Worm (Caenorhabditis elegans): ENCODE measurements around the gene hpo-36.

The hpo-36 gene

DNA sequence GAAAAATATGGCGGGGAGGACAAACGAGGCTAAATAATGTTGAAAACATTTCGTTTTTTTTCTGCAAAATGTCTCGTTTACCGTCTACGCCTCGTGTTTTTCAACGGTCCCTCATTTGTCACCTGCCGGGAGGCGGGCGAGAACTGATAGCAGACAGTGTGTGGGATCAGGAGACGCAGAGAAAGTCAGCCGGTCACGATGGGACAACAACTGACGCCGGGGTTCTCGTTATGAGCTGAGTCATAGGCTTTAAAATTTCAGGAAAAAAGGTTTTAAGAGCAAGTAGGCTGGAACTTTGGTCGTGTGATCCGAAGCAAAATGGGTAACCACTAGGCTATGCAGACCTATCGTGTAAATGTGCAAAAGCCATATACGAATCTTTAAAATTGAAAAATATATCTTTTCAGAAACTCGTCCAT lies 53.4 kb downstream of the hpo-36 start, which contains the start of gene W08A12.2:
Gene W08A12.2, minus strand, starts transcription at position 103 of the 419 bp plus-strand sequence.
- no peak for TF ChIP-seq nhr-77 (tag; optimal IDR thresholded peaks at IDR 0.05)
- TF ChIP-seq lim-7 (GFP tag; IDR thresholded peaks at IDR 0.05), result peak; percentile 89
- peak in 1 of 2 experiments; percentile 72; a peak in 1 of 4 replicates for TF ChIP-seq madf-5 (GFP tag; IDR thresholded peaks at IDR 0.05)
- peak; percentile 76; the same call in 1 of the 2 replicates for TF ChIP-seq dmd-8 (GFP tag; IDR thresholded peaks at IDR 0.05)
- no peak for TF ChIP-seq lsy-2 (tag; optimal IDR thresholded peaks at IDR 0.05)
- no peak for TF ChIP-seq R02D3.7 (tag; optimal IDR thresholded peaks at IDR 0.05)
- TF ChIP-seq nhr-28 (tag; optimal IDR thresholded peaks at IDR 0.05), result no peak
- TF ChIP-seq F26F4.8 (GFP tag; conservative IDR thresholded peaks at IDR 0.05), result peak; percentile 82
- TF ChIP-seq D1046.2 (GFP tag; IDR thresholded peaks at IDR 0.05), result peak; percentile 62; the same call in 1 of the 2 replicates
- peak; percentile 38 for TF ChIP-seq nhr-6 (tag; optimal IDR thresholded peaks at IDR 0.05)
- TF ChIP-seq F10B5.3 (tag; optimal IDR thresholded peaks at IDR 0.05), result no peak
- TF ChIP-seq lin-1 (GFP tag; IDR thresholded peaks at IDR 0.05), result no peak
- TF ChIP-seq mxl-2 (GFP tag; conservative IDR thresholded peaks at IDR 0.05), result no peak
- TF ChIP-seq gei-8 (GFP tag; optimal IDR thresholded peaks at IDR 0.05), result no peak
- TF ChIP-seq nhr-48 (tag; optimal IDR thresholded peaks at IDR 0.05), result no peak
- TF ChIP-seq T26A8.4 (GFP tag; IDR thresholded peaks at IDR 0.05), result no peak
- TF ChIP-seq F49E8.2 (tag; optimal IDR thresholded peaks at IDR 0.05; ENCODE audit: borderline replicate concordance), result no peak
- TF ChIP-seq hlh-30 (tag; optimal IDR thresholded peaks at IDR 0.05; ENCODE audit: insufficient read depth), result peak; percentile 77
- TF ChIP-seq nhr-25 (tag; optimal IDR thresholded peaks at IDR 0.05; ENCODE audit: borderline replicate concordance, insufficient read depth), result no peak
- peak; percentile 66 for TF ChIP-seq hlh-11 (tag; optimal IDR thresholded peaks at IDR 0.05)
- TF ChIP-seq aly-2 (tag; optimal IDR thresholded peaks at IDR 0.05), result no peak
- TF ChIP-seq mdl-1 (tag; optimal IDR thresholded peaks at IDR 0.05), result no peak
- TF ChIP-seq lin-39 (tag; optimal IDR thresholded peaks at IDR 0.05), result no peak
- TF ChIP-seq nhr-102 (tag; optimal IDR thresholded peaks at IDR 0.05), result no peak
- no peak for TF ChIP-seq zfp-2 (tag; optimal IDR thresholded peaks at IDR 0.05)
- 0 out of 2 replicates have a peak, but pooled peaks have one; percentile 18 for TF ChIP-seq hmg-1.1 (GFP tag; IDR thresholded peaks at IDR 0.05)
- no peak for TF ChIP-seq daf-12 (tag; optimal IDR thresholded peaks at IDR 0.05)
- TF ChIP-seq ztf-11 (tag; optimal IDR thresholded peaks at IDR 0.05), result no peak
- TF ChIP-seq jun-1 (tag; optimal IDR thresholded peaks at IDR 0.05), result no peak
- TF ChIP-seq set-16 (GFP tag; IDR thresholded peaks at IDR 0.05), result peak; percentile 16; the same call in 1 of the 2 replicates
- no peak for TF ChIP-seq ama-1 (optimal IDR thresholded peaks at IDR 0.05)
- no peak for TF ChIP-seq ceh-32 (tag; optimal IDR thresholded peaks at IDR 0.05; ENCODE audit: poor library complexity)
- peak; percentile 12 for TF ChIP-seq duxl-1 (tag; optimal IDR thresholded peaks at IDR 0.05; ENCODE audit: poor library complexity)
- no peak; the same call in 1 of the 2 replicates for TF ChIP-seq madf-9 (GFP tag; conservative IDR thresholded peaks at IDR 0.05)
- TF ChIP-seq nhr-111 (GFP tag; optimal IDR thresholded peaks at IDR 0.05), result peak; percentile 8
- peak in 1 of 2 experiments; percentile 34 for TF ChIP-seq unc-62 (GFP tag; optimal IDR thresholded peaks at IDR 0.05 in 1 of 2)
- no peak for TF ChIP-seq unc-62 (tag; optimal IDR thresholded peaks at IDR 0.05)
- no peak for TF ChIP-seq tag-97 (GFP tag; IDR thresholded peaks at IDR 0.05)
- TF ChIP-seq ceh-20 (GFP tag; IDR thresholded peaks at IDR 0.05), result no peak
- TF ChIP-seq mxl-3 (GFP tag; optimal IDR thresholded peaks at IDR 0.05), result no peak
- no peak for TF ChIP-seq ztf-7 (tag; optimal IDR thresholded peaks at IDR 0.05)
- no peak for TF ChIP-seq daf-8 (GFP tag; IDR thresholded peaks at IDR 0.05)
- TF ChIP-seq cey-2 (tag; optimal IDR thresholded peaks at IDR 0.05; ENCODE audit: borderline replicate concordance, insufficient read depth), result no peak
- peak; percentile 49; the same call in 1 of the 2 replicates for TF ChIP-seq arid-1 (GFP tag; conservative IDR thresholded peaks at IDR 0.05)
- no peak for TF ChIP-seq zip-11 (GFP tag; IDR thresholded peaks at IDR 0.05)
- peak; percentile 83; the same call in 1 of the 2 replicates for TF ChIP-seq pha-4 (GFP tag; IDR thresholded peaks at IDR 0.05)
- no peak for TF ChIP-seq pha-4 (tag; optimal IDR thresholded peaks at IDR 0.05)
- no peak for TF ChIP-seq T20F7.1 (GFP tag; optimal IDR thresholded peaks at IDR 0.05)
- TF ChIP-seq nhr-11 (tag; optimal IDR thresholded peaks at IDR 0.05), result no peak
- no peak for TF ChIP-seq ceh-62 (tag; optimal IDR thresholded peaks at IDR 0.05)
- no peak for TF ChIP-seq dve-1 (tag; optimal IDR thresholded peaks at IDR 0.05; ENCODE audit: insufficient read depth)
